Worm (Caenorhabditis elegans): ENCODE data around the gene pcp-2.

DNA sequence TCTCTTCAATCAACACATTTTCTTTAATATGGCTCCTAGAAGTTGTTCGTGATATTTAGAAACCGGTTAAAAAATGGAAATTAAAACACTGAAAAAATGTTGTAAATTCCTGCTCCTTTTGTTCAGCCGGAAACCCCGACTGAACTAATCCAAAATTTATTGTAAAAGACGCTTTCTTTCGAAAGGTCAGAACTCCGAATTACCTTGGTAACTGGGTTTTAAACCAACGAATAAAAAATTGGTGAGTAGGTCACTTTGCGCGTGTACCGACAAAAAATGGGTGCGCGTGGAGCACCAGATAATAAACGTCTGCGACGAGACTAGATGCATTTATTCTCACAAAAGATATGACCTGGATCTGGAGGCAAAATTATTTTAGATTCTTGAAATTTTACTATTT lies 34.3 kb downstream of the pcp-2 start:
- TF ChIP-seq ama-1 (optimal IDR thresholded peaks at IDR 0.05) (no peak), tra-4 (tag; optimal IDR thresholded peaks at IDR 0.05) (no peak), scrt-1 (GFP tag; IDR thresholded peaks at IDR 0.05) (no peak), tbx-11 (GFP tag; IDR thresholded peaks at IDR 0.05) (no peak), ceh-13 (GFP tag; optimal IDR thresholded peaks at IDR 0.05) (no peak), B0310.2 (tag; optimal IDR thresholded peaks at IDR 0.05) (no peak), flt-1 (GFP tag; IDR thresholded peaks at IDR 0.05) (no peak)
